Fruit fly (Drosophila melanogaster) whole organism, embryonic: ENCODE data around the gene CG9626.

ENCODE experiments used
- ATbp ChIP-seq: fragments of 200-800 bp; sonication (Bioruptor generic); optimal IDR thresholded peaks from 2 replicates; lab custom pipeline; 2017; ENCODE audit warnings: missing biosample characterization, mild to moderate bottlenecking, missing genetic modification characterization, missing genetic modification reagents
- Atf-2 ChIP-seq: fragments of 200-800 bp; sonication (Bioruptor generic); optimal IDR thresholded peaks from 2 replicates; lab custom pipeline; 2016; ENCODE audit warnings: missing biosample characterization, missing genetic modification characterization
- CG10209 ChIP-seq: fragments of 200-800 bp; sonication (Bioruptor generic); optimal IDR thresholded peaks from 3 replicates; lab custom pipeline; 2017; ENCODE audit warnings: missing biosample characterization, mild to moderate bottlenecking, missing genetic modification characterization, missing genetic modification reagents
- CG10462 ChIP-seq: fragments of 200-800 bp; sonication (Bioruptor generic); optimal IDR thresholded peaks from 2 replicates; lab custom pipeline; 2016; ENCODE audit warnings: missing biosample characterization, missing genetic modification characterization
- CG11456 ChIP-seq: fragments of 200-800 bp; sonication (Bioruptor generic); IDR thresholded peaks from 3 replicates; pipeline ENCODE4 v1.3.6; 2022; ENCODE audit warnings: missing biosample characterization, missing genetic modification characterization
- CG11504 ChIP-seq: fragments of 200-800 bp; sonication (Bioruptor generic); optimal IDR thresholded peaks from 3 replicates; lab custom pipeline; 2019; ENCODE audit warnings: missing biosample characterization, mild to moderate bottlenecking, missing genetic modification characterization, moderate library complexity
- CG11695 ChIP-seq: fragments of 200-800 bp; sonication (Bioruptor generic); IDR thresholded peaks from 3 replicates; pipeline ENCODE4 v1.3.6; 2022; ENCODE audit warnings: missing biosample characterization, missing genetic modification characterization
- CG12071 ChIP-seq: fragments of 200-800 bp; sonication (Bioruptor generic); optimal IDR thresholded peaks from 3 replicates; lab custom pipeline; 2018; ENCODE audit warnings: missing biosample characterization, mild to moderate bottlenecking, missing genetic modification characterization
- CG1233 ChIP-seq: fragments of 200-800 bp; sonication (Bioruptor generic); optimal IDR thresholded peaks from 4 replicates; lab custom pipeline; 2018; ENCODE audit warnings: missing biosample characterization, mild to moderate bottlenecking, missing genetic modification characterization
- CG1602 ChIP-seq: fragments of 200-800 bp; sonication (Bioruptor generic); optimal IDR thresholded peaks from 3 replicates; lab custom pipeline; 2016; ENCODE audit warnings: missing biosample characterization, missing genetic modification characterization
- CG17359 ChIP-seq: fragments of 200-800 bp; sonication (Bioruptor generic); optimal IDR thresholded peaks from 3 replicates; lab custom pipeline; 2018; ENCODE audit warnings: missing biosample characterization, mild to moderate bottlenecking, missing genetic modification characterization, moderate library complexity
- CG18476 ChIP-seq: fragments of 200-800 bp; sonication (Bioruptor generic); optimal IDR thresholded peaks from 2 replicates; lab custom pipeline; 2016; ENCODE audit warnings: missing biosample characterization, mild to moderate bottlenecking, missing genetic modification characterization
- CG18599 ChIP-seq: fragments of 200-800 bp; sonication (Bioruptor generic); optimal IDR thresholded peaks from 3 replicates; lab custom pipeline; 2017; ENCODE audit warnings: missing biosample characterization, missing genetic modification characterization, mild to moderate bottlenecking, moderate library complexity, missing genetic modification reagents
- CG2199 ChIP-seq: fragments of 200-800 bp; sonication (Bioruptor generic); IDR thresholded peaks from 3 replicates; pipeline ENCODE4 v1.3.6; 2022; ENCODE audit warnings: missing biosample characterization, missing genetic modification characterization
- CG33557 ChIP-seq: fragments of 200-800 bp; sonication (Bioruptor generic); optimal IDR thresholded peaks from 2 replicates; lab custom pipeline; 2019; ENCODE audit warnings: missing biosample characterization, mild to moderate bottlenecking, missing genetic modification characterization, moderate library complexity
- CG4854 ChIP-seq: fragments of 200-800 bp; sonication (Bioruptor generic); optimal IDR thresholded peaks from 2 replicates; lab custom pipeline; 2016; ENCODE audit warnings: missing biosample characterization, missing genetic modification characterization, inconsistent platforms
- CG7839 ChIP-seq: fragments of 200-800 bp; sonication (Bioruptor generic); optimal IDR thresholded peaks from 3 replicates; lab custom pipeline; 2018; ENCODE audit warnings: missing biosample characterization, mild to moderate bottlenecking, missing genetic modification characterization, moderate library complexity
- CG8924 ChIP-seq: fragments of 200-800 bp; optimal IDR thresholded peaks from 3 replicates; lab custom pipeline; 2019; ENCODE audit warnings: missing biosample characterization, mild to moderate bottlenecking, missing genetic modification characterization, moderate library complexity
- E2f2 ChIP-seq: fragments of 200-800 bp; sonication (Bioruptor generic); IDR thresholded peaks from 2 replicates; pipeline ENCODE4 v1.3.6; 2022; ENCODE audit warnings: missing biosample characterization, missing genetic modification characterization
- Fer2 ChIP-seq: fragments of 200-800 bp; sonication (Bioruptor generic); optimal IDR thresholded peaks from 2 replicates; lab custom pipeline; 2018; ENCODE audit warnings: missing biosample characterization, mild to moderate bottlenecking, missing genetic modification characterization, moderate library complexity
- Hmx ChIP-seq: fragments of 200-800 bp; sonication (Bioruptor generic); optimal IDR thresholded peaks from 2 replicates; lab custom pipeline; 2016; ENCODE audit warnings: missing biosample characterization, missing genetic modification characterization
- Mrtf ChIP-seq: fragments of 200-800 bp; sonication (Bioruptor generic); IDR thresholded peaks from 3 replicates; pipeline ENCODE4 v1.3.6; 2022; ENCODE audit warnings: missing biosample characterization, missing genetic modification characterization
- NC2α ChIP-seq: fragments of 200-800 bp; sonication (Bioruptor generic); optimal IDR thresholded peaks from 2 replicates; lab custom pipeline; 2016; ENCODE audit warnings: missing biosample characterization, missing genetic modification characterization
- NK7.1 ChIP-seq: fragments of 200-800 bp; sonication (Bioruptor generic); optimal IDR thresholded peaks from 3 replicates; lab custom pipeline; 2016; ENCODE audit warnings: missing biosample characterization, missing genetic modification characterization
- NfI ChIP-seq: fragments of 200-800 bp; sonication (Bioruptor generic); optimal IDR thresholded peaks from 3 replicates; lab custom pipeline; 2018; ENCODE audit warnings: missing biosample characterization, mild to moderate bottlenecking, missing genetic modification characterization, moderate library complexity
- Sry-β ChIP-seq: fragments of 200-800 bp; sonication (Bioruptor generic); optimal IDR thresholded peaks from 2 replicates; lab custom pipeline; 2018; ENCODE audit warnings: missing biosample characterization, mild to moderate bottlenecking, missing genetic modification characterization, moderate library complexity
- Sry-δ ChIP-seq: fragments of 200-800 bp; sonication (Bioruptor generic); optimal IDR thresholded peaks from 2 replicates; lab custom pipeline; 2016; ENCODE audit warnings: missing biosample characterization, missing genetic modification characterization
- Ssrp ChIP-seq: fragments of 200-800 bp; sonication (Bioruptor generic); optimal IDR thresholded peaks from 2 replicates; lab custom pipeline; 2018; ENCODE audit warnings: missing biosample characterization, mild to moderate bottlenecking, missing genetic modification characterization, moderate library complexity
- aop ChIP-seq: fragments of 200-800 bp; sonication (Bioruptor generic); IDR thresholded peaks from 2 replicates; pipeline ENCODE4 v1.3.6; 2022; ENCODE audit warnings: missing biosample characterization, missing genetic modification characterization
- bbx ChIP-seq: fragments of 200-800 bp; sonication (Bioruptor generic); IDR thresholded peaks from 2 replicates; pipeline ENCODE4 v1.3.6; 2022; ENCODE audit warnings: missing biosample characterization, missing genetic modification characterization; ENCODE audit not compliant: partially characterized antibody
- br ChIP-seq: fragments of >200 bp; optimal IDR thresholded peaks from 2 replicates; lab custom pipeline; 2017
- chif ChIP-seq, 2 experiments: fragments of 200-800 bp; sonication (Bioruptor generic); optimal IDR thresholded peaks; 3 replicates each; lab custom pipeline; 2016; ENCODE audit warnings: missing biosample characterization in 2 of 2, missing genetic modification characterization in 2 of 2
- chn ChIP-seq: fragments of 200-800 bp; sonication (Bioruptor generic); optimal IDR thresholded peaks from 2 replicates; lab custom pipeline; 2016; ENCODE audit warnings: missing biosample characterization, missing genetic modification characterization
- emc ChIP-seq: fragments of 200-800 bp; sonication (Bioruptor generic); optimal IDR thresholded peaks from 2 replicates; lab custom pipeline; 2016; ENCODE audit warnings: missing biosample characterization, missing genetic modification characterization
- fd64A ChIP-seq: fragments of 200-800 bp; sonication (Bioruptor generic); optimal IDR thresholded peaks from 3 replicates; lab custom pipeline; 2018; ENCODE audit warnings: missing biosample characterization, mild to moderate bottlenecking, missing genetic modification characterization
- grau ChIP-seq: fragments of 200-800 bp; optimal IDR thresholded peaks from 3 replicates; lab custom pipeline; 2019; ENCODE audit warnings: missing biosample characterization, mild to moderate bottlenecking, missing genetic modification characterization, moderate library complexity
- gsb-n ChIP-seq: fragments of 200-800 bp; sonication (Bioruptor generic); optimal IDR thresholded peaks from 3 replicates; lab custom pipeline; 2018; ENCODE audit warnings: missing biosample characterization, mild to moderate bottlenecking, missing genetic modification characterization
- gt ChIP-seq: fragments of 200-800 bp; sonication (Bioruptor generic); IDR thresholded peaks from 2 replicates; pipeline ENCODE4 v1.3.6; 2022; ENCODE audit warnings: missing biosample characterization, missing genetic modification characterization
- hbn ChIP-seq: fragments of 200-800 bp; sonication (Bioruptor generic); IDR thresholded peaks from 2 replicates; pipeline ENCODE4 v1.3.6; 2022; ENCODE audit warnings: missing biosample characterization, missing genetic modification characterization; ENCODE audit not compliant: partially characterized antibody
- ken ChIP-seq: fragments of 200-800 bp; sonication (Bioruptor generic); IDR thresholded peaks from 3 replicates; pipeline ENCODE4 v1.3.6; 2022; ENCODE audit warnings: missing biosample characterization, missing genetic modification characterization
- kni ChIP-seq: fragments of 200-800 bp; sonication (Bioruptor generic); optimal IDR thresholded peaks from 3 replicates; lab custom pipeline; 2017; ENCODE audit warnings: mild to moderate bottlenecking, missing biosample characterization, missing genetic modification reagents, missing genetic modification characterization
- lilli ChIP-seq: fragments of 200-800 bp; sonication (Bioruptor generic); optimal IDR thresholded peaks from 3 replicates; lab custom pipeline; 2016; ENCODE audit warnings: missing biosample characterization, missing genetic modification characterization
- mirr ChIP-seq: fragments of 200-800 bp; sonication (Bioruptor generic); optimal IDR thresholded peaks from 3 replicates; lab custom pipeline; 2018; ENCODE audit warnings: missing biosample characterization, mild to moderate bottlenecking, missing genetic modification characterization
- nerfin-2 ChIP-seq: fragments of 200-800 bp; sonication (Bioruptor generic); IDR thresholded peaks from 2 replicates; pipeline ENCODE4 v1.3.6; 2022; ENCODE audit warnings: missing biosample characterization, missing genetic modification characterization; ENCODE audit not compliant: partially characterized antibody
- p53 ChIP-seq: fragments of 200-800 bp; sonication (Bioruptor generic); optimal IDR thresholded peaks from 2 replicates; lab custom pipeline; 2016; ENCODE audit warnings: missing biosample characterization, missing genetic modification characterization
- slou ChIP-seq: fragments of 200-800 bp; sonication (Bioruptor generic); optimal IDR thresholded peaks from 3 replicates; lab custom pipeline; 2016; ENCODE audit warnings: missing biosample characterization, missing genetic modification characterization
- sna ChIP-seq: fragments of 200-800 bp; sonication (Bioruptor generic); IDR thresholded peaks from 2 replicates; pipeline ENCODE4 v1.3.6; 2022; ENCODE audit warnings: missing biosample characterization, missing genetic modification characterization; ENCODE audit not compliant: partially characterized antibody
- ssp ChIP-seq: fragments of 200-800 bp; sonication (Bioruptor generic); IDR thresholded peaks from 2 replicates; pipeline ENCODE4 v1.3.6; 2022; ENCODE audit warnings: missing biosample characterization, missing genetic modification characterization
- tap ChIP-seq: fragments of 200-800 bp; optimal IDR thresholded peaks from 3 replicates; lab custom pipeline; 2019; ENCODE audit warnings: missing biosample characterization, mild to moderate bottlenecking, missing genetic modification characterization, moderate library complexity
- vfl ChIP-seq: fragments of 200-800 bp; sonication (Bioruptor generic); optimal IDR thresholded peaks from 2 replicates; lab custom pipeline; 2016; ENCODE audit warnings: missing biosample characterization, missing genetic modification characterization
- z ChIP-seq: fragments of 200-800 bp; sonication (Bioruptor generic); IDR thresholded peaks from 3 replicates; pipeline ENCODE4 v1.3.6; 2022; ENCODE audit warnings: missing biosample characterization, missing genetic modification characterization

Gene CG9626

DNA sequence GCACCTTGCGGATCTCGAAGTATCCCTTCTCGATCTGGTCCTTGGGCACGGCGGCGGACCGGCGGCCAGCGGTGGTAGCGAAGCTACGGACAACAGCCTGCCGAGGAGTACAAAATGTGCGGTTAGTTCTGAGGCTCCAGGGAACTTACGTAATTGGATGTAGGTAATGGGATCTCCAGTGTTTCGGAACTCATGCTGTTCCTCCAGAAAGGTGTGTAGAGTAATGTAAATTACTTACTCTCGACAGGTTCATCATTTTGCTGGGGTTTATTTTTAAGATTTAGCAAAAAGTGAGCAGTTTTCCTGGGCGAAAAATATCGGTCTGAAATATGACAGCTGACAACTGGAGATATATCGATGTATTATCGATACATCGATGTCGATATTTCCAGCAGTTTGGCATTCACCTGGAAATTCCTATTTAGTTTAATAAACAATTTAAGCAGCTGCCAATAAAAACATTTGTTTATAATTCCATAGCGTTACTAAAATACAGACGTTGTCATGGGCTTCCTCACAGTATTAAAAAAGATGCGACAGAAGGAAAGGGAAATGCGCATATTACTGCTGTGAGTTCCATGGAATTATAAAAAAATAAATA, 40.0 kb upstream of the CG9626 start, which contains the start of the genes COX7A and Arl2 (continued):
- TF ChIP-seq Sry-β (GFP tag; lab: Kevin White, UChicago) (no peak), ATbp (GFP tag; lab: Kevin White, UChicago) (no peak), bbx (GFP tag; lab: Robert Waterston, UW) (peak; percentile 97), aop (GFP tag; lab: Robert Waterston, UW) (no peak), E2f2 (GFP tag; lab: Robert Waterston, UW) (peak; percentile 56), CG18476 (GFP tag; lab: Kevin White, UChicago) (no peak), p53 (GFP tag; lab: Kevin White, UChicago) (no peak), fd64A (GFP tag; lab: Kevin White, UChicago) (no peak), sna (GFP tag; lab: Robert Waterston, UW) (peak; percentile 94), Hmx (GFP tag; lab: Kevin White, UChicago) (no peak), Sry-δ (GFP tag; lab: Kevin White, UChicago) (peak; percentile 78), ssp (GFP tag; lab: Robert Waterston, UW) (no peak), CG10462 (GFP tag; lab: Kevin White, UChicago) (no peak), kni (no peak), Atf-2 (GFP tag; lab: Kevin White, UChicago) (no peak), Ssrp (no peak), CG7839 (no peak), CG2199 (GFP tag; lab: Robert Waterston, UW) (no peak), CG1233 (GFP tag; lab: Kevin White, UChicago) (no peak), CG11695 (GFP tag; lab: Robert Waterston, UW) (no peak), CG11456 (GFP tag; lab: Robert Waterston, UW) (no peak), CG1602 (GFP tag; lab: Kevin White, UChicago) (no peak), grau (tag; lab: Kevin White, UChicago) (no peak), CG33557 (no peak), slou (no peak), br (lab: Kevin White, UChicago) (no peak), lilli (GFP tag; lab: Kevin White, UChicago) (peak; percentile 20), emc (no peak), CG8924 (peak; percentile 77), NfI (GFP tag; lab: Kevin White, UChicago) (no peak), gsb-n (tag; lab: Kevin White, UChicago) (no peak), vfl (GFP tag; lab: Kevin White, UChicago) (no peak), NC2α (no peak), ken (GFP tag; lab: Robert Waterston, UW) (no peak), Mrtf (GFP tag; lab: Robert Waterston, UW) (no peak), CG10209 (GFP tag; lab: Kevin White, UChicago) (no peak), gt (GFP tag; lab: Robert Waterston, UW) (no peak), Fer2 (tag; lab: Kevin White, UChicago) (no peak), hbn (GFP tag; lab: Robert Waterston, UW) (peak; percentile 95), CG4854 (GFP tag; lab: Kevin White, UChicago) (no peak), chn (GFP tag; lab: Kevin White, UChicago) (no peak), tap (tag; lab: Kevin White, UChicago) (no peak), NK7.1 (no peak), z (GFP tag; lab: Robert Waterston, UW) (no peak), mirr (no peak), CG17359 (tag; lab: Kevin White, UChicago) (no peak), nerfin-2 (GFP tag; lab: Robert Waterston, UW) (peak; percentile 89), CG18599 (no peak), CG11504 (tag; lab: Kevin White, UChicago) (no peak), chif (GFP tag; optimal IDR thresholded peaks at IDR 0.05; lab: Kevin White, UChicago) (no peak), CG12071 (GFP tag; lab: Kevin White, UChicago) (no peak)
